Worm (Caenorhabditis elegans): ENCODE results near the gene M03F4.4.

The M03F4.4 gene

DNA sequence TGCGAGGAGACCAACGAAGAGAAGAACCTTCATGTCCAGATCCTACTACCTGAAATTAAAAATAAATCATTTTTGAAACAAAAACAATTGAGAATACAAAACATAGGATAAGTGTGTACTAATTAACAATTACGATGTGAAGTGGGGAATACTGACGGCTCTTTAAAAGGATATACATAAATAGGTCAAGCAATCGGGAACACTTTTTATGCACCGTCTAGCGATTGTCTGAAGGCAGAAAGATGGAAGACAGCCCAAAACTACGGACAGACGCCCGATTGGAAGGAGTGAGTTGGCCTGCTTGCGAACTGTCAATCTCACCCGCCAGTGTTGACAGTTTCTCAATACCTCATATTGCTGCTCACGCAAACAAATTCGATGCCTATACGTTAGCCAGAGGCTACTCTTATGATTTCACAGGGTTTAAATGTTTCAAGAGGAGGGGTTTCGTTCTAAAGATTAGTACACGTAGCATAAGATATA is 13.7 kb upstream of the M03F4.4 start, which contains the start of gene calu-1 (continued):
- TF ChIP-seq madf-6 (GFP tag; IDR thresholded peaks at IDR 0.05) (no peak), ztf-28 (GFP tag; IDR thresholded peaks at IDR 0.05) (no peak), madf-8 (GFP tag; conservative IDR thresholded peaks at IDR 0.05) (no peak), hlh-12 (tag; optimal IDR thresholded peaks at IDR 0.05) (no peak), nhr-80 (tag; optimal IDR thresholded peaks at IDR 0.05) (peak; percentile 95), let-607 (tag; optimal IDR thresholded peaks at IDR 0.05) (peak; percentile 99), dpl-1 (GFP tag; optimal IDR thresholded peaks at IDR 0.05) (no peak), B0336.3 (GFP tag; IDR thresholded peaks at IDR 0.05) (0 out of 2 replicates have a peak, but pooled peaks have one; percentile 21), D2030.7 (GFP tag; IDR thresholded peaks at IDR 0.05) (no peak), somi-1 (GFP tag; optimal IDR thresholded peaks at IDR 0.05) (no peak), lin-54 (GFP tag; optimal IDR thresholded peaks at IDR 0.05) (no peak)

DNA sequence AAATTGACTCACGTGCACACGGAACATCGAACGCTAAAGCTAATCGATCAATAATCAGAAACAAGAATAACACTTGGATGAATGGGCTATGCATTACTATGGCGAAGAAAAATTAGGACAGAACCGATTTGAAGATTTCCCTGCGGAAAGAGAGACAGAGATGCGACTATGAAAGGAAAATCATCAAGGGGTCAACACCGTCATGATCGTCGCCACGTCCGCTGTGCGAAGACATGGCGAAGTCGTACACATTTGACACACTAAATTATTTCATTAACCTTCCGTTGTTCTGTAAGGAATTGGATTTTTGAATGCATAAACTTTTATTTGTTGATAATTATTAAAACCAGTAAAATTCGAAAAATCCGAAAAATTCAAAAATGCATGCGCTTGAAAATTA is 12.0 kb upstream of the M03F4.4 start, which contains the start of gene M03F4.6:
TSS of gene M03F4.6 (minus strand) at position 101 of the 400 bp plus-strand sequence.
- TF ChIP-seq xnd-1 (tag; optimal IDR thresholded peaks at IDR 0.05) (no peak), lir-1 (GFP tag; conservative IDR thresholded peaks at IDR 0.05) (no peak), ekl-4 (GFP tag; IDR thresholded peaks at IDR 0.05) (peak; percentile 53; the same call in 1 of the 2 replicates), F55B11.4 (tag; optimal IDR thresholded peaks at IDR 0.05; ENCODE audit: borderline replicate concordance, insufficient read depth) (no peak), F57A8.1 (GFP tag; optimal IDR thresholded peaks at IDR 0.05) (no peak), chd-7 (tag; optimal IDR thresholded peaks at IDR 0.05) (peak; percentile 49), gei-17 (GFP tag; optimal IDR thresholded peaks at IDR 0.05) (peak; percentile 6), tbp1 (GFP tag; optimal IDR thresholded peaks at IDR 0.05) (peak; percentile 28), attf-5 (GFP tag; optimal IDR thresholded peaks at IDR 0.05) (no peak), tlf-1 (GFP tag; optimal IDR thresholded peaks at IDR 0.05) (peak; percentile 75), atf-7 (tag; optimal IDR thresholded peaks at IDR 0.05) (peak; percentile 61), dpff-1 (tag; optimal IDR thresholded peaks at IDR 0.05) (peak; percentile 10), madf-6 (GFP tag; IDR thresholded peaks at IDR 0.05) (peak; percentile 14; the same call in 1 of the 2 replicates), him-1 (tag; optimal IDR thresholded peaks at IDR 0.05) (no peak), hrde-1 (tag; optimal IDR thresholded peaks at IDR 0.05; ENCODE audit: borderline replicate concordance) (no peak), Y53G8AR.9 (GFP tag; conservative IDR thresholded peaks at IDR 0.05) (peak; percentile 73; the same call in 1 of the 2 replicates), attf-3 (GFP tag; conservative IDR thresholded peaks at IDR 0.05) (no peak), ztf-3 (GFP tag; optimal IDR thresholded peaks at IDR 0.05) (peak; percentile 47), ama-1 (optimal IDR thresholded peaks at IDR 0.05) (peak; percentile 68), ama-1 (GFP tag; optimal IDR thresholded peaks at IDR 0.05) (no peak), ztf-22 (GFP tag; optimal IDR thresholded peaks at IDR 0.05) (peak; percentile 18), ztf-25 (GFP tag; IDR thresholded peaks at IDR 0.05) (no peak), Y56A3A.18 (GFP tag; IDR thresholded peaks at IDR 0.05) (0 out of 2 replicates have a peak, but pooled peaks have one; percentile 72), mel-28 (tag; optimal IDR thresholded peaks at IDR 0.05; ENCODE audit: borderline replicate concordance) (no peak), ztf-26 (tag; optimal IDR thresholded peaks at IDR 0.05) (peak; percentile 28), hlh-12 (tag; optimal IDR thresholded peaks at IDR 0.05) (no peak), madf-10 (tag; optimal IDR thresholded peaks at IDR 0.05) (peak; percentile 39), lin-26 (GFP tag; IDR thresholded peaks at IDR 0.05) (peak; percentile 23; the same call in 1 of the 2 replicates), hmg-1.2 (GFP tag; IDR thresholded peaks at IDR 0.05) (no peak), F33H1.4 (GFP tag; IDR thresholded peaks at IDR 0.05) (no peak), egl-44 (GFP tag; IDR thresholded peaks at IDR 0.05) (0 out of 2 replicates have a peak, but pooled peaks have one; percentile 27), mxl-1 (tag; optimal IDR thresholded peaks at IDR 0.05) (no peak), snpc-4 (GFP tag; optimal IDR thresholded peaks at IDR 0.05) (no peak), snpc-4 (tag; optimal IDR thresholded peaks at IDR 0.05) (no peak), aptf-3 (GFP tag; IDR thresholded peaks at IDR 0.05) (0 out of 2 replicates have a peak, but pooled peaks have one; percentile 28), F49E8.2 (tag; optimal IDR thresholded peaks at IDR 0.05; ENCODE audit: insufficient read depth) (no peak), lin-54 (GFP tag; optimal IDR thresholded peaks at IDR 0.05) (peak; percentile 9), bed-1 (GFP tag; IDR thresholded peaks at IDR 0.05) (no peak), B0035.1 (tag; optimal IDR thresholded peaks at IDR 0.05) (no peak)

All from whole organism, young adult.